Worm (Caenorhabditis elegans) whole organism, late embryonic: ENCODE measurements around the gene egas-2.

Experiments
- ceh-30 ChIP-seq: fragments of 150-350 bp; optimal IDR thresholded peaks from 2 replicates; lab custom pipeline; 2014; ENCODE audit warnings: missing biosample characterization, missing genetic modification characterization
- odd-2 ChIP-seq: sonication (generic microtip); optimal IDR thresholded peaks from 2 replicates; lab custom pipeline; 2017; ENCODE audit warnings: antibody characterized with exemption, mild to moderate bottlenecking, missing genetic modification characterization, missing compliant biosample characterization
- ttx-3 ChIP-seq: sonication (generic microtip); optimal IDR thresholded peaks from 2 replicates; lab custom pipeline; 2016; ENCODE audit warnings: missing genetic modification reagents, missing genetic modification characterization, missing compliant biosample characterization
- unc-55 ChIP-seq: sonication (generic microtip); optimal IDR thresholded peaks from 2 replicates; lab custom pipeline; 2017; ENCODE audit warnings: missing biosample characterization, missing genetic modification reagents, missing genetic modification characterization

- TF ChIP-seq ttx-3 (tag; lab: Kevin White, UChicago) (no peak), ceh-30 (no peak), odd-2 (tag; lab: Kevin White, UChicago) (no peak), unc-55 (GFP tag; lab: Kevin White, UChicago) (no peak)
Measured at ce11 chrV:18614498-18614897, 35.6 kb upstream of the egas-2 start.
